Worm (Caenorhabditis elegans) whole organism, young adult: ENCODE results near the gene F52E10.4.

Experiments used
- K11D2.4 ChIP-seq: fragments of 200-800 bp; sonication (Bioruptor generic); IDR thresholded peaks from 2 replicates; pipeline ENCODE4 v1.3.6; 2022; ENCODE audit warnings: missing genetic modification reagents, missing genetic modification characterization, missing compliant biosample characterization
- ama-1 ChIP-seq, 3 experiments: fragments of 150-350 bp in 1 of 3; sonication (generic microtip) in 2 of 3; optimal IDR thresholded peaks; 2 replicates each; lab custom pipeline; 2014 to 2018; ENCODE audit warnings: missing biosample characterization in 2 of 3, missing genetic modification characterization in 2 of 3, missing genetic modification reagents in 2 of 3
- ccch-3 ChIP-seq: fragments of 200-800 bp; sonication (Bioruptor generic); optimal IDR thresholded peaks from 2 replicates; lab custom pipeline; 2018; ENCODE audit warnings: mild to moderate bottlenecking, missing genetic modification characterization, missing compliant biosample characterization
- chd-7 ChIP-seq: sonication (generic microtip); optimal IDR thresholded peaks from 2 replicates; lab custom pipeline; 2016; ENCODE audit warnings: mild to moderate bottlenecking, missing genetic modification characterization, moderate library complexity, missing compliant biosample characterization
- nfyb-1 ChIP-seq: fragments of 200-800 bp; sonication (Bioruptor generic); IDR thresholded peaks from 2 replicates; pipeline ENCODE4 v1.3.6; 2022; ENCODE audit warnings: missing genetic modification reagents, missing genetic modification characterization, missing compliant biosample characterization
- unc-130 ChIP-seq: sonication (generic microtip); optimal IDR thresholded peaks from 2 replicates; lab custom pipeline; 2016; ENCODE audit warnings: missing genetic modification reagents, missing genetic modification characterization, missing compliant biosample characterization
- zim-3 ChIP-seq: sonication (generic microtip); optimal IDR thresholded peaks from 2 replicates; lab custom pipeline; 2017; ENCODE audit warnings: mild to moderate bottlenecking, missing genetic modification characterization, moderate library complexity, missing compliant biosample characterization

- TF ChIP-seq ccch-3 (GFP tag; lab: Kevin White, UChicago) (no peak), chd-7 (tag; lab: Kevin White, UChicago) (no peak), nfyb-1 (GFP tag; lab: Robert Waterston, UW) (no peak), K11D2.4 (GFP tag; lab: Robert Waterston, UW) (no peak), zim-3 (tag; lab: Kevin White, UChicago) (no peak), unc-130 (GFP tag; lab: Kevin White, UChicago) (no peak), ama-1 (optimal IDR thresholded peaks at IDR 0.05; lab: Kevin White, UChicago) (no peak), ama-1 (GFP tag; optimal IDR thresholded peaks at IDR 0.05; lab: Kevin White, UChicago) (no peak)
Observed at ce11 chrX:16265636-16266384, 27.0 kb downstream of the F52E10.4 start, which contains the start of gene mua-6.
